Worm (Caenorhabditis elegans) whole organism, young adult: ENCODE data around the gene B0250.5.

Experiments used
- C06A6.2 ChIP-seq: fragments of 200-800 bp; sonication (Bioruptor generic); conservative IDR thresholded peaks from 2 replicates; pipeline ENCODE4 v1.3.6; 2022; ENCODE audit warnings: missing genetic modification characterization, missing compliant biosample characterization
- D2030.7 ChIP-seq: fragments of 200-800 bp; sonication (Bioruptor generic); IDR thresholded peaks from 2 replicates; pipeline ENCODE4 v1.3.6; 2022; ENCODE audit warnings: missing genetic modification reagents, missing genetic modification characterization, missing compliant biosample characterization
- F33H1.4 ChIP-seq: fragments of 200-800 bp; sonication (Bioruptor generic); IDR thresholded peaks from 2 replicates; pipeline ENCODE4 v1.3.6; 2022; ENCODE audit warnings: missing genetic modification reagents, missing genetic modification characterization, missing compliant biosample characterization
- F52B5.7 ChIP-seq: sonication (generic microtip); optimal IDR thresholded peaks from 2 replicates; lab custom pipeline; 2016; ENCODE audit warnings: mild to moderate bottlenecking, missing genetic modification characterization, missing compliant biosample characterization
- F55B11.4 ChIP-seq: sonication (generic microtip); optimal IDR thresholded peaks from 2 replicates; lab custom pipeline; 2016; ENCODE audit warnings: missing compliant biosample characterization, missing genetic modification characterization, borderline replicate concordance; ENCODE audit not compliant: insufficient read depth
- Y53G8AR.9 ChIP-seq: fragments of 200-800 bp; sonication (Bioruptor generic); conservative IDR thresholded peaks from 2 replicates; pipeline ENCODE4 v1.3.6; 2022; ENCODE audit warnings: missing genetic modification reagents, missing genetic modification characterization, missing compliant biosample characterization
- ccch-3 ChIP-seq: fragments of 200-800 bp; sonication (Bioruptor generic); optimal IDR thresholded peaks from 2 replicates; lab custom pipeline; 2018; ENCODE audit warnings: mild to moderate bottlenecking, missing genetic modification characterization, missing compliant biosample characterization
- cebp-1 ChIP-seq, 2 experiments: fragments of 200-800 bp in 1 of 2; sonication (Bioruptor generic) in 1 of 2; sonication (generic microtip) in 1 of 2; IDR thresholded peaks in 1 of 2; optimal IDR thresholded peaks in 1 of 2; 2 replicates each; pipeline versions ENCODE4 v1.3.6 to Lab custom; 2017 to 2022; ENCODE audit warnings: missing compliant biosample characterization in 2 of 2, missing genetic modification characterization in 2 of 2, mild to moderate bottlenecking in 1 of 2, missing genetic modification reagents in 1 of 2, moderate library complexity in 1 of 2
- ceh-91 ChIP-seq: fragments of 200-800 bp; sonication (Bioruptor generic); IDR thresholded peaks from 2 replicates; pipeline ENCODE4 v1.3.6; 2022; ENCODE audit warnings: missing genetic modification reagents, missing genetic modification characterization, missing compliant biosample characterization
- chd-7 ChIP-seq: sonication (generic microtip); optimal IDR thresholded peaks from 2 replicates; lab custom pipeline; 2016; ENCODE audit warnings: mild to moderate bottlenecking, missing genetic modification characterization, moderate library complexity, missing compliant biosample characterization
- die-1 ChIP-seq: sonication (generic microtip); optimal IDR thresholded peaks from 2 replicates; lab custom pipeline; 2016; ENCODE audit warnings: missing genotype, mild to moderate bottlenecking, missing genetic modification characterization, missing compliant biosample characterization
- dpl-1 ChIP-seq: fragments of 150-350 bp; optimal IDR thresholded peaks from 2 replicates; lab custom pipeline; 2014; ENCODE audit warnings: missing biosample characterization, missing genetic modification reagents, missing genetic modification characterization
- efl-1 ChIP-seq: fragments of 150-350 bp; optimal IDR thresholded peaks from 2 replicates; lab custom pipeline; 2014; ENCODE audit warnings: missing biosample characterization, missing genetic modification reagents, missing genetic modification characterization
- hrde-1 ChIP-seq: sonication (generic microtip); optimal IDR thresholded peaks from 2 replicates; lab custom pipeline; 2016; ENCODE audit warnings: missing genetic modification characterization, mild to moderate bottlenecking, missing compliant biosample characterization, moderate library complexity, missing genotype, missing genetic modification reagents, borderline replicate concordance
- lag-1 ChIP-seq: fragments of 200-800 bp; sonication (Bioruptor generic); IDR thresholded peaks from 2 replicates; pipeline ENCODE4 v1.3.6; 2022; ENCODE audit warnings: missing genetic modification reagents, missing genetic modification characterization, missing compliant biosample characterization
- let-607 ChIP-seq, 2 experiments: fragments of 200-800 bp in 1 of 2; sonication (Bioruptor generic) in 1 of 2; sonication (generic microtip) in 1 of 2; optimal IDR thresholded peaks; 2 replicates each; lab custom pipeline; 2016 to 2018; ENCODE audit warnings: mild to moderate bottlenecking in 2 of 2, missing compliant biosample characterization in 2 of 2, missing genetic modification characterization in 2 of 2, moderate library complexity in 2 of 2, missing genotype in 1 of 2
- lsl-1 ChIP-seq: fragments of 200-800 bp; sonication (Bioruptor generic); optimal IDR thresholded peaks from 2 replicates; lab custom pipeline; 2018; ENCODE audit warnings: mild to moderate bottlenecking, missing genetic modification characterization, moderate library complexity, missing compliant biosample characterization
- madf-6 ChIP-seq: fragments of 200-800 bp; sonication (Bioruptor generic); IDR thresholded peaks from 2 replicates; pipeline ENCODE4 v1.3.6; 2022; ENCODE audit warnings: missing genetic modification reagents, missing genetic modification characterization, missing compliant biosample characterization
- madf-8 ChIP-seq: fragments of 200-800 bp; sonication (Bioruptor generic); conservative IDR thresholded peaks from 2 replicates; pipeline ENCODE4 v1.3.6; 2022; ENCODE audit warnings: missing genetic modification reagents, missing genetic modification characterization, missing compliant biosample characterization
- nhr-27 ChIP-seq: fragments of 200-800 bp; sonication (Bioruptor generic); optimal IDR thresholded peaks from 2 replicates; lab custom pipeline; 2018; ENCODE audit warnings: mild to moderate bottlenecking, missing genetic modification characterization, moderate library complexity, missing compliant biosample characterization
- rec-8 ChIP-seq, 2 experiments: sonication (generic microtip); optimal IDR thresholded peaks; 2 replicates each; lab custom pipeline; 2016; ENCODE audit warnings: mild to moderate bottlenecking in 2 of 2, missing genetic modification characterization in 2 of 2, missing genetic modification reagents in 2 of 2, missing genotype in 2 of 2, missing biosample characterization in 1 of 2, missing compliant biosample characterization in 1 of 2, moderate library complexity in 1 of 2
- snpc-1.1 ChIP-seq: sonication (generic microtip); optimal IDR thresholded peaks from 2 replicates; lab custom pipeline; 2017; ENCODE audit warnings: missing genetic modification characterization, mild to moderate bottlenecking, missing compliant biosample characterization, antibody characterized with exemption, moderate library complexity, missing genotype, missing genetic modification reagents; ENCODE audit not compliant: insufficient read depth
- snpc-4 ChIP-seq, 5 experiments: fragments of 150-350 bp in 1 of 5; sonication (generic microtip) in 4 of 5; optimal IDR thresholded peaks; 2 replicates each; lab custom pipeline; 2014 to 2018; ENCODE audit warnings: missing genetic modification characterization in 5 of 5, missing biosample characterization in 3 of 5, antibody characterized with exemption in 2 of 5, mild to moderate bottlenecking in 2 of 5, missing compliant biosample characterization in 2 of 5, missing genotype in 2 of 5, moderate library complexity in 2 of 5, missing genetic modification reagents in 1 of 5
- sptf-2 ChIP-seq: fragments of 200-800 bp; sonication (Bioruptor generic); optimal IDR thresholded peaks from 2 replicates; lab custom pipeline; 2018; ENCODE audit warnings: mild to moderate bottlenecking, missing genetic modification characterization, missing compliant biosample characterization
- unc-62 ChIP-seq: fragments of 150-350 bp; optimal IDR thresholded peaks from 2 replicates; lab custom pipeline; 2014; ENCODE audit warnings: missing biosample characterization, missing genetic modification reagents, missing genetic modification characterization
- xnd-1 ChIP-seq: sonication (generic microtip); optimal IDR thresholded peaks from 2 replicates; lab custom pipeline; 2016; ENCODE audit warnings: missing genotype, missing genetic modification reagents, missing genetic modification characterization, missing compliant biosample characterization
- zim-3 ChIP-seq: sonication (generic microtip); optimal IDR thresholded peaks from 2 replicates; lab custom pipeline; 2017; ENCODE audit warnings: mild to moderate bottlenecking, missing genetic modification characterization, moderate library complexity, missing compliant biosample characterization
- ztf-28 ChIP-seq: fragments of 200-800 bp; sonication (Bioruptor generic); IDR thresholded peaks from 2 replicates; pipeline ENCODE4 v1.3.6; 2022; ENCODE audit warnings: missing genetic modification reagents, missing genetic modification characterization, missing compliant biosample characterization

Gene B0250.5

ce11 chrV:20470385-20470784, 23.3 kb upstream of the B0250.5 start, which contains the start of gene B0250.8:
Gene B0250.8, minus strand, starts transcription at chrV:20470485.
- no peak for TF ChIP-seq unc-62 (GFP tag; lab: Kevin White, UChicago)

DNA sequence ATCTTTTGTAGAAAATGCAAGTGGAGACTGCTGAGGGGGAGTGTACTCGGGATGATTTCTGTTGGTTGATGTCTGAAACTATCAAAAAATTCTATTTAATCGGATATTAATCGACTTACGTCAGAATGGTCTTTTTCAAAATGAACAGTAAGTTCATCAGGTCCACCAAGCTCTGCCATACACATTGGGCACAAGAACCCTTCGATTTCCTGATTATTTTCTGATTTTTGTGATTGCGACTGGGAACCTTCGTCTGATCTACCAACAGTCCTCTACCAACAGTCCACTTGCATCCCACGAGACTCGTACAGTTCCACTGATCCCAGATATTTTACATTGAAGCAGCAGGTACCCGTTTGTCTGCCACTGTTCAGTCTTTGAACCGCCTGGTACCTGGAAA, 18.7 kb upstream of the B0250.5 start:
- TF ChIP-seq let-607 (tag; optimal IDR thresholded peaks at IDR 0.05; lab: Kevin White, UChicago), result no peak
- no peak for TF ChIP-seq lag-1 (GFP tag; lab: Robert Waterston, UW)
- TF ChIP-seq cebp-1 (GFP tag; IDR thresholded peaks at IDR 0.05; lab: Robert Waterston, UW), result no peak
- no peak for TF ChIP-seq cebp-1 (tag; optimal IDR thresholded peaks at IDR 0.05; lab: Kevin White, UChicago)
- no peak for TF ChIP-seq snpc-4 (GFP tag; optimal IDR thresholded peaks at IDR 0.05; lab: Kevin White, UChicago)
- TF ChIP-seq snpc-4 (tag; optimal IDR thresholded peaks at IDR 0.05; lab: Kevin White, UChicago), result no peak
- no peak for TF ChIP-seq chd-7
- no peak for TF ChIP-seq ztf-28 (GFP tag; lab: Robert Waterston, UW)
- no peak for TF ChIP-seq Y53G8AR.9 (GFP tag; lab: Robert Waterston, UW)
- no peak for TF ChIP-seq hrde-1 (tag; lab: Kevin White, UChicago)
- no peak for TF ChIP-seq C06A6.2 (GFP tag; lab: Robert Waterston, UW)
- TF ChIP-seq snpc-1.1, result no peak
- TF ChIP-seq ccch-3 (GFP tag; lab: Kevin White, UChicago), result no peak
- TF ChIP-seq rec-8 (tag; optimal IDR thresholded peaks at IDR 0.05; lab: Kevin White, UChicago), result no peak
- no peak for TF ChIP-seq F55B11.4 (tag; lab: Kevin White, UChicago)
- no peak for TF ChIP-seq dpl-1 (GFP tag; lab: Kevin White, UChicago)
- TF ChIP-seq, all 124 proteins: peak for 0

ce11 chrV:20475830-20476229, 17.9 kb upstream of the B0250.5 start, which contains the start of gene B0250.7:
Gene B0250.7, minus strand, starts transcription at chrV:20476061.
- TF ChIP-seq zim-3 (tag; lab: Kevin White, UChicago), result no peak
- TF ChIP-seq, all 124 proteins: peak for 0

ce11 chrV:20476514-20476913, 17.2 kb upstream of the B0250.5 start:
- TF ChIP-seq madf-8, result peak; percentile 56
- TF ChIP-seq efl-1 (GFP tag; lab: Kevin White, UChicago), result peak; percentile 35
- no peak for TF ChIP-seq nhr-27 (tag; lab: Kevin White, UChicago)
- TF ChIP-seq ceh-91 (GFP tag; lab: Robert Waterston, UW), result peak; percentile 62
- TF ChIP-seq die-1 (tag; lab: Kevin White, UChicago), result no peak
- peak; percentile 89 for TF ChIP-seq madf-6 (GFP tag; lab: Robert Waterston, UW)
- TF ChIP-seq xnd-1 (tag; lab: Kevin White, UChicago), result peak; percentile 80
- TF ChIP-seq D2030.7, result peak; percentile 73
- no peak for TF ChIP-seq sptf-2 (GFP tag; lab: Kevin White, UChicago)
- TF ChIP-seq lsl-1 (GFP tag; lab: Kevin White, UChicago), result peak; percentile 85
- TF ChIP-seq F33H1.4 (GFP tag; lab: Robert Waterston, UW), result peak; percentile 88
- TF ChIP-seq, all 124 proteins: peak for 8

ce11 chrV:20476981-20477380, 16.7 kb upstream of the B0250.5 start:
- TF ChIP-seq madf-6 (GFP tag; lab: Robert Waterston, UW) (peak; percentile 42; the same call in 1 of the 2 replicates), efl-1 (GFP tag; lab: Kevin White, UChicago) (no peak), F52B5.7 (no peak), F33H1.4 (GFP tag; lab: Robert Waterston, UW) (peak; percentile 43)
- TF ChIP-seq, all 124 proteins: peak for 2
